Fruit fly (Drosophila melanogaster) whole organism, prepupa: Measurements from ENCODE around the gene Gfat2.

Source experiments
- Blimp-1 ChIP-seq: fragments of 200-800 bp; sonication (Bioruptor generic); optimal IDR thresholded peaks from 3 replicates; lab custom pipeline; 2017; ENCODE audit warnings: missing biosample characterization, missing genetic modification characterization, mild to moderate bottlenecking, moderate library complexity, missing genetic modification reagents
- CG11294 ChIP-seq: fragments of 200-800 bp; sonication (Bioruptor generic); IDR thresholded peaks from 2 replicates; pipeline ENCODE4 v1.3.6; 2022; ENCODE audit warnings: missing biosample characterization, missing genetic modification characterization
- CG11902 ChIP-seq: fragments of 200-800 bp; sonication (Bioruptor generic); optimal IDR thresholded peaks from 3 replicates; lab custom pipeline; 2016; ENCODE audit warnings: missing biosample characterization, missing genetic modification characterization
- CG15336 ChIP-seq: fragments of 200-800 bp; sonication (Bioruptor generic); IDR thresholded peaks from 2 replicates; pipeline ENCODE4 v1.3.6; 2022; ENCODE audit warnings: missing biosample characterization, missing genetic modification characterization
- CG1621 ChIP-seq: fragments of 200-800 bp; sonication (Bioruptor generic); optimal IDR thresholded peaks from 3 replicates; lab custom pipeline; 2018; ENCODE audit warnings: missing biosample characterization, mild to moderate bottlenecking, missing genetic modification characterization
- CG3032 ChIP-seq: fragments of 200-800 bp; optimal IDR thresholded peaks from 2 replicates; lab custom pipeline; 2019; ENCODE audit warnings: missing biosample characterization, mild to moderate bottlenecking, missing genetic modification characterization, moderate library complexity
- CG31627 ChIP-seq: fragments of 200-800 bp; sonication (Bioruptor generic); optimal IDR thresholded peaks from 3 replicates; lab custom pipeline; 2016; ENCODE audit warnings: missing biosample characterization, missing genetic modification characterization
- CG32006 ChIP-seq: fragments of 200-800 bp; sonication (Bioruptor generic); optimal IDR thresholded peaks from 3 replicates; lab custom pipeline; 2017; ENCODE audit warnings: missing biosample characterization, mild to moderate bottlenecking, missing genetic modification characterization
- CG34406 ChIP-seq: fragments of 200-800 bp; sonication (Bioruptor generic); optimal IDR thresholded peaks from 3 replicates; lab custom pipeline; 2016; ENCODE audit warnings: missing biosample characterization, missing genetic modification characterization
- CG3919 ChIP-seq: fragments of 200-800 bp; sonication (Bioruptor generic); optimal IDR thresholded peaks from 3 replicates; lab custom pipeline; 2016; ENCODE audit warnings: missing biosample characterization, missing genetic modification characterization
- CG4318 ChIP-seq: fragments of 200-800 bp; sonication (Bioruptor generic); optimal IDR thresholded peaks from 3 replicates; lab custom pipeline; 2017; ENCODE audit warnings: missing biosample characterization, mild to moderate bottlenecking, missing genetic modification characterization
- CG6163 ChIP-seq: fragments of 200-800 bp; sonication (Bioruptor generic); IDR thresholded peaks from 3 replicates; pipeline ENCODE4 v1.3.6; 2022; ENCODE audit warnings: missing biosample characterization, missing genetic modification characterization
- CG6276 ChIP-seq: fragments of 200-800 bp; sonication (Bioruptor generic); optimal IDR thresholded peaks from 2 replicates; lab custom pipeline; 2017; ENCODE audit warnings: missing biosample characterization, mild to moderate bottlenecking, missing genetic modification characterization
- CG6792 ChIP-seq: fragments of 200-800 bp; sonication (Bioruptor generic); optimal IDR thresholded peaks from 3 replicates; lab custom pipeline; 2016; ENCODE audit warnings: missing biosample characterization, missing genetic modification characterization
- CG6854 ChIP-seq: fragments of 200-800 bp; sonication (Bioruptor generic); optimal IDR thresholded peaks from 2 replicates; lab custom pipeline; 2017; ENCODE audit warnings: missing biosample characterization, mild to moderate bottlenecking, missing genetic modification characterization
- CG7368 ChIP-seq: fragments of 200-800 bp; sonication (Bioruptor generic); optimal IDR thresholded peaks from 3 replicates; lab custom pipeline; 2016; ENCODE audit warnings: missing biosample characterization, missing genetic modification characterization
- CG8119 ChIP-seq: fragments of 200-800 bp; sonication (Bioruptor generic); IDR thresholded peaks from 3 replicates; pipeline ENCODE4 v1.3.6; 2022; ENCODE audit warnings: missing biosample characterization, missing genetic modification characterization
- CG8632 ChIP-seq: fragments of 200-800 bp; sonication (Bioruptor generic); optimal IDR thresholded peaks from 3 replicates; lab custom pipeline; 2016; ENCODE audit warnings: missing biosample characterization, missing genetic modification characterization
- CG9139 ChIP-seq: fragments of 200-800 bp; sonication (Bioruptor generic); optimal IDR thresholded peaks from 3 replicates; lab custom pipeline; 2017; ENCODE audit warnings: missing biosample characterization, mild to moderate bottlenecking, missing genetic modification characterization
- Eip78C ChIP-seq: fragments of 200-800 bp; sonication (Bioruptor generic); peaks from one replicate; lab custom pipeline; 2016; ENCODE audit warnings: missing biosample characterization, missing genetic modification characterization
- Eip93F ChIP-seq: fragments of 200-800 bp; sonication (Bioruptor generic); optimal IDR thresholded peaks from 2 replicates; lab custom pipeline; 2016; ENCODE audit warnings: missing biosample characterization, mild to moderate bottlenecking, missing genetic modification characterization
- Ets96B ChIP-seq: fragments of 200-800 bp; optimal IDR thresholded peaks from 2 replicates; lab custom pipeline; 2019; ENCODE audit warnings: missing biosample characterization, mild to moderate bottlenecking, missing genetic modification characterization, moderate library complexity
- Gug ChIP-seq: fragments of 200-800 bp; sonication (Bioruptor generic); IDR thresholded peaks from 2 replicates; pipeline ENCODE4 v1.3.6; 2022; ENCODE audit warnings: missing biosample characterization, missing genetic modification characterization
- Hr38 ChIP-seq: sonication (Bioruptor generic); optimal IDR thresholded peaks from 2 replicates; lab custom pipeline; 2016; ENCODE audit warnings: missing biosample characterization, missing genetic modification characterization
- Hr39 ChIP-seq: fragments of 200-800 bp; sonication (Bioruptor generic); optimal IDR thresholded peaks from 2 replicates; lab custom pipeline; 2016; ENCODE audit warnings: missing biosample characterization, missing genetic modification characterization
- Hr4 ChIP-seq: fragments of 200-800 bp; sonication (Bioruptor generic); optimal IDR thresholded peaks from 3 replicates; lab custom pipeline; 2016; ENCODE audit warnings: missing biosample characterization, missing genetic modification characterization
- OdsH ChIP-seq: fragments of 200-800 bp; sonication (Bioruptor generic); optimal IDR thresholded peaks from 3 replicates; lab custom pipeline; 2016; ENCODE audit warnings: missing biosample characterization, missing genetic modification characterization
- Sox102F ChIP-seq: fragments of 200-800 bp; sonication (Bioruptor generic); optimal IDR thresholded peaks from 2 replicates; lab custom pipeline; 2016; ENCODE audit warnings: missing biosample characterization, mild to moderate bottlenecking, missing genetic modification characterization
- Sox14 ChIP-seq: fragments of 200-800 bp; sonication (Bioruptor generic); optimal IDR thresholded peaks from 3 replicates; lab custom pipeline; 2016; ENCODE audit warnings: missing biosample characterization, missing genetic modification characterization
- Sox15 ChIP-seq: fragments of 200-800 bp; sonication (Bioruptor generic); optimal IDR thresholded peaks from 3 replicates; lab custom pipeline; 2016; ENCODE audit warnings: missing biosample characterization, missing genetic modification characterization
- achi ChIP-seq: fragments of 200-800 bp; sonication (Bioruptor generic); optimal IDR thresholded peaks from 3 replicates; lab custom pipeline; 2016; ENCODE audit warnings: missing biosample characterization, missing genetic modification characterization
- acj6 ChIP-seq: fragments of 200-800 bp; sonication (Bioruptor generic); optimal IDR thresholded peaks from 3 replicates; lab custom pipeline; 2016; ENCODE audit warnings: missing biosample characterization, missing genetic modification characterization
- cyc ChIP-seq: fragments of 200-800 bp; sonication (Bioruptor generic); optimal IDR thresholded peaks from 3 replicates; lab custom pipeline; 2016; ENCODE audit warnings: missing biosample characterization, missing genetic modification characterization
- dac ChIP-seq: fragments of 200-800 bp; sonication (Bioruptor generic); optimal IDR thresholded peaks from 2 replicates; lab custom pipeline; 2017; ENCODE audit warnings: missing biosample characterization, mild to moderate bottlenecking, missing genetic modification characterization
- dsx ChIP-seq: fragments of 200-800 bp; optimal IDR thresholded peaks from 3 replicates; lab custom pipeline; 2019; ENCODE audit warnings: missing biosample characterization, mild to moderate bottlenecking, missing genetic modification characterization, moderate library complexity; ENCODE audit not compliant: poor library complexity, severe bottlenecking
- eg ChIP-seq: fragments of 200-800 bp; sonication (Bioruptor generic); IDR thresholded peaks from 3 replicates; pipeline ENCODE4 v1.3.6; 2022; ENCODE audit warnings: missing biosample characterization, missing genetic modification characterization
- fd85E ChIP-seq: fragments of 200-800 bp; sonication (Bioruptor generic); optimal IDR thresholded peaks from 3 replicates; lab custom pipeline; 2016; ENCODE audit warnings: missing biosample characterization, missing genetic modification characterization
- fkh ChIP-seq: fragments of 200-800 bp; sonication (Bioruptor generic); optimal IDR thresholded peaks from 3 replicates; lab custom pipeline; 2017; ENCODE audit warnings: missing biosample characterization, mild to moderate bottlenecking, missing genetic modification characterization, moderate library complexity
- lz ChIP-seq: fragments of 200-800 bp; sonication (Bioruptor generic); optimal IDR thresholded peaks from 3 replicates; lab custom pipeline; 2016; ENCODE audit warnings: missing biosample characterization, missing genetic modification characterization
- net ChIP-seq: fragments of 200-800 bp; sonication (Bioruptor generic); optimal IDR thresholded peaks from 3 replicates; lab custom pipeline; 2016; ENCODE audit warnings: missing biosample characterization, missing genetic modification characterization
- salr ChIP-seq, 2 experiments: fragments of 200-800 bp; sonication (Bioruptor generic); optimal IDR thresholded peaks; 3 replicates each; lab custom pipeline; 2016 to 2018; ENCODE audit warnings: missing biosample characterization in 2 of 2, missing genetic modification characterization in 2 of 2, mild to moderate bottlenecking in 1 of 2
- ss ChIP-seq, 2 experiments: fragments of 200-800 bp; sonication (Bioruptor generic); optimal IDR thresholded peaks; 2 replicates in 1 of 2; 3 replicates in 1 of 2; lab custom pipeline; 2017 to 2018; ENCODE audit warnings: mild to moderate bottlenecking in 2 of 2, missing biosample characterization in 2 of 2, missing genetic modification characterization in 2 of 2, moderate library complexity in 1 of 2
- svp ChIP-seq: fragments of 200-800 bp; sonication (Bioruptor generic); peaks from one replicate; lab custom pipeline; 2016; ENCODE audit warnings: missing biosample characterization, missing genetic modification characterization
- topi ChIP-seq: fragments of 200-800 bp; sonication (Bioruptor generic); optimal IDR thresholded peaks from 3 replicates; lab custom pipeline; 2016; ENCODE audit warnings: missing biosample characterization, missing genetic modification characterization

The Gfat2 gene

DNA sequence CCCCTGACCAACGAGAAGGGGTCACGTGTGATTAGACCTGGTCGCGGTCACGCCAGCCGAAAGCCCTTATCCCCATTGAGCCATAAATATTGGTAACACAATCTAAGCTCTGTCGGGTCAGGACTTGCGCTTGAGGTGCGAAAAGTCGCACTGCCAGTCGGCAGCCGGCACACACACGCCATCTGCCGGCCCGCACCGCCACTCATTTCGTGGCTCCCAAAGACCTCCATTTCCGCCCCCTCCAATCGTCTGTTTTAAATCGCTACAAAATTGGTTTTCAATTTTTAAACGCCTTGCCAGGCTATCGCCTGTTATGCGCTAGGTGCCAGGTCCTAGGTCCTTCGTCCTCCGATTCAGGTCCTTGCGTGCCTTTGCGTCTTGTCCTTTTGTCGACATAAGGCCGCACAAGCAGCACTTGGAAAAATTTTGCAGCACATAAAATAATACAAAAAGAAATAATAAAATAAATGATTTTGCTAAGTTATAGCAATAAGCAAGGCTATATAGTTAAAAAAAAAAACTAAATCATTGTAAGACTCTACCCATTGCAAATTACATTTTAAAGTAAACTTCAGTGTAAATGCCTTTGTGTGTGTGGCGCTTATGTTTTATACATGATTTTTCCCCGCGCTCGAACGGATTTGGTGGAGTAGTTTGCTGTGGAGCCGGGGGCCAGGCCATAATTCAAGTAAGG, 22.3 kb downstream of the Gfat2 start (continued):
- TF ChIP-seq Sox102F (GFP tag; lab: Kevin White, UChicago): no peak
- TF ChIP-seq CG6854 (GFP tag; lab: Kevin White, UChicago): no peak
- no peak for TF ChIP-seq Sox14 (GFP tag; lab: Kevin White, UChicago)
- no peak for TF ChIP-seq OdsH (GFP tag; lab: Kevin White, UChicago)
- no peak for TF ChIP-seq achi (GFP tag; lab: Kevin White, UChicago)
- no peak for TF ChIP-seq Blimp-1
- no peak for TF ChIP-seq CG1621 (tag; lab: Kevin White, UChicago)
- TF ChIP-seq svp (GFP tag; lab: Kevin White, UChicago): no peak
- TF ChIP-seq CG31627: no peak
- TF ChIP-seq Hr4 (GFP tag; lab: Kevin White, UChicago): no peak
- TF ChIP-seq CG32006 (GFP tag; lab: Kevin White, UChicago): no peak
- no peak for TF ChIP-seq CG15336 (GFP tag; lab: Robert Waterston, UW)
- TF ChIP-seq CG7368 (GFP tag; lab: Kevin White, UChicago): no peak
- TF ChIP-seq CG4318 (GFP tag; lab: Kevin White, UChicago): no peak
- TF ChIP-seq cyc (GFP tag; lab: Kevin White, UChicago): peak; percentile 21
- TF ChIP-seq Sox15 (GFP tag; lab: Kevin White, UChicago): no peak
- TF ChIP-seq CG6792: no peak
- TF ChIP-seq CG8632 (GFP tag; lab: Kevin White, UChicago): no peak
- no peak for TF ChIP-seq acj6
- no peak for TF ChIP-seq Ets96B
- TF ChIP-seq topi: no peak

DNA sequence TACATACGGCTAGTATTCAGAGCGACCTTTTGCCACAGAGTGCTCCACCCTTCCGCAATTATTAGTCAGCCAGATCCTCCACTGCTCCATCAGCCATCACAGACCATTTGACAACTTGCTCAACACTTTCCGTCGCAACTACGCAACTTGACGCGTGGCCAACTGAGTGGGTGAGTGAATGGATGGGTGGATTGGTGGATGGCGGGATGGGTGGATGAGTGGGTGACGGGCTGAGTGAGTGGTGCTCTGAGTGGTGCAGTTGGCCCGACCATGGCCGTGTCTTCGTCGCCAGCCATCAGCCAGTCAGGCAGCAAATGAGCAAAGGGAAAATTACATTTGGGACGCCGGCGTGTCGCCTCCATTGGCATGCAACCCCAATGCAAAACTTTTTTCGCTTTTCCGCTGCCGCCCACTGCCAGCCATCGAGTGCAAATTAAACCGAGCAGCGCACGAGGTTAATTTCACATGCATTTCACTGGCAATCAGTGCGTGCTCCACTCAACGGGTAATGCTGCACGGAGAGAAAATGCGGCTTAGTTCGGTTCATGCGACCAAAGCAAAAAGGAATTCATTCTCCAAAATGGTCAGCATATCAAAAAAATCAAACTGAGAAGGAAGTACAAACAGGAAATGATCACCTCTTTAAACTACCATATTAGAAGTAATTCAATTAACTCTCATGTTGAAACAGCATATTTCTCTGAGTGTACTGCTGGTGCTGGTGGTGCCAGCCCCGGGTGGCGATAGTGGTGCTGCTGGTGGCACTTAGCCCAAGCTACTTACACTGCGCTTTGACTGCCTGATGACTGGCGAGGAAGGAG, 31.4 kb downstream of the Gfat2 start:
- TF ChIP-seq CG6163 (GFP tag; lab: Robert Waterston, UW) (0 out of 3 replicates have a peak, but pooled peaks have one; percentile 33), CG4318 (GFP tag; lab: Kevin White, UChicago) (peak; percentile 19), topi (no peak), dsx (GFP tag; lab: Kevin White, UChicago) (no peak), CG3032 (tag; lab: Kevin White, UChicago) (no peak), CG34406 (GFP tag; lab: Kevin White, UChicago) (no peak), Hr39 (no peak), CG6854 (GFP tag; lab: Kevin White, UChicago) (no peak), salr (GFP tag; optimal IDR thresholded peaks at IDR 0.05; lab: Kevin White, UChicago) (no peak), fd85E (GFP tag; lab: Kevin White, UChicago) (no peak), Hr4 (GFP tag; lab: Kevin White, UChicago) (peak; percentile 54), Hr38 (GFP tag; lab: Kevin White, UChicago) (no peak), CG15336 (GFP tag; lab: Robert Waterston, UW) (peak; percentile 34), lz (GFP tag; lab: Kevin White, UChicago) (no peak), net (no peak), CG32006 (GFP tag; lab: Kevin White, UChicago) (peak; percentile 56), CG3919 (no peak), CG11902 (GFP tag; lab: Kevin White, UChicago) (no peak), CG8119 (GFP tag; lab: Robert Waterston, UW) (0 out of 3 replicates have a peak, but pooled peaks have one; percentile 27), ss (GFP tag; optimal IDR thresholded peaks at IDR 0.05; lab: Kevin White, UChicago) (no peak), Sox102F (GFP tag; lab: Kevin White, UChicago) (no peak), CG9139 (GFP tag; lab: Kevin White, UChicago) (no peak), Gug (GFP tag; lab: Robert Waterston, UW) (no peak), CG11294 (0 out of 2 replicates have a peak, but pooled peaks have one; percentile 19), CG6276 (GFP tag; lab: Kevin White, UChicago) (peak; percentile 8), CG8632 (GFP tag; lab: Kevin White, UChicago) (no peak), OdsH (GFP tag; lab: Kevin White, UChicago) (peak; percentile 11), Eip78C (GFP tag; lab: Kevin White, UChicago) (peak; percentile 49), Eip93F (GFP tag; lab: Kevin White, UChicago) (no peak), dac (no peak), achi (GFP tag; lab: Kevin White, UChicago) (peak; percentile 9), svp (GFP tag; lab: Kevin White, UChicago) (peak; percentile 25), eg (GFP tag; lab: Robert Waterston, UW) (peak; percentile 61; the same call in 2 of the 3 replicates), fkh (no peak)
